Worm (Caenorhabditis elegans) whole organism, L1 larva: ENCODE data around the gene Y62E10A.13.

Experiments used
- C04F5.9 ChIP-seq: sonication (generic microtip); optimal IDR thresholded peaks from 2 replicates; lab custom pipeline; 2016; ENCODE audit warnings: missing genetic modification characterization, missing compliant biosample characterization
- F16B12.6 ChIP-seq: fragments of 150-350 bp; optimal IDR thresholded peaks from 2 replicates; lab custom pipeline; 2014; ENCODE audit warnings: missing biosample characterization, missing genetic modification characterization
- aha-1 ChIP-seq: fragments of 150-350 bp; optimal IDR thresholded peaks from 2 replicates; lab custom pipeline; 2014; ENCODE audit warnings: missing biosample characterization, missing genetic modification characterization
- alr-1 ChIP-seq: fragments of 200-800 bp; sonication (Bioruptor generic); optimal IDR thresholded peaks from 2 replicates; lab custom pipeline; 2018; ENCODE audit warnings: borderline replicate concordance, mild to moderate bottlenecking, missing genetic modification characterization, missing compliant biosample characterization
- ama-1 ChIP-seq: fragments of 150-350 bp; optimal IDR thresholded peaks from 2 replicates; lab custom pipeline; 2014
- blmp-1 ChIP-seq: fragments of 150-350 bp; optimal IDR thresholded peaks from 2 replicates; lab custom pipeline; 2014; ENCODE audit warnings: missing biosample characterization, missing genetic modification characterization
- ceh-63 ChIP-seq: fragments of 200-800 bp; sonication (Bioruptor generic); optimal IDR thresholded peaks from 2 replicates; lab custom pipeline; 2018; ENCODE audit warnings: mild to moderate bottlenecking, missing genetic modification characterization, missing compliant biosample characterization
- ceh-82 ChIP-seq, 3 experiments: fragments of 150-350 bp in 1 of 3; sonication (generic microtip) in 2 of 3; optimal IDR thresholded peaks; 2 replicates each; lab custom pipeline; 2014 to 2017; ENCODE audit warnings: missing biosample characterization in 3 of 3, missing genetic modification characterization in 3 of 3
- ceh-88 ChIP-seq: fragments of 200-800 bp; sonication (Bioruptor generic); IDR thresholded peaks from 2 replicates; pipeline ENCODE4 v1.3.6; 2022; ENCODE audit warnings: missing genetic modification characterization, missing compliant biosample characterization
- ceh-90 ChIP-seq: sonication (generic microtip); optimal IDR thresholded peaks from 2 replicates; lab custom pipeline; 2016; ENCODE audit warnings: missing genetic modification characterization, missing compliant biosample characterization
- ces-1 ChIP-seq: fragments of 150-350 bp; optimal IDR thresholded peaks from 2 replicates; lab custom pipeline; 2014; ENCODE audit warnings: missing biosample characterization, missing genetic modification reagents, missing genetic modification characterization
- dpl-1 ChIP-seq, 3 experiments: fragments of 150-350 bp in 2 of 3; sonication (generic microtip) in 1 of 3; optimal IDR thresholded peaks; 2 replicates each; lab custom pipeline; 2014 to 2017; ENCODE audit warnings: missing biosample characterization in 3 of 3, missing genetic modification characterization in 3 of 3, missing genetic modification reagents in 3 of 3
- efl-1 ChIP-seq, 4 experiments: fragments of 150-350 bp; optimal IDR thresholded peaks in 3 of 4; peaks in 1 of 4; 1 replicate in 1 of 4; 2 replicates in 3 of 4; lab custom pipeline; 2014; ENCODE audit warnings: missing biosample characterization in 2 of 4, missing genetic modification characterization in 2 of 4, missing genetic modification reagents in 2 of 4
- efl-3 ChIP-seq: fragments of 200-800 bp; sonication (Bioruptor generic); optimal IDR thresholded peaks from 2 replicates; lab custom pipeline; 2018; ENCODE audit warnings: mild to moderate bottlenecking, missing genetic modification characterization, missing compliant biosample characterization
- egl-13 ChIP-seq: sonication (generic microtip); optimal IDR thresholded peaks from 2 replicates; lab custom pipeline; 2016; ENCODE audit warnings: missing genotype, missing genetic modification reagents, missing genetic modification characterization, missing compliant biosample characterization
- egl-27 ChIP-seq, 2 experiments: fragments of 150-350 bp in 1 of 2; sonication (generic microtip); optimal IDR thresholded peaks; 3 replicates each; lab custom pipeline; 2017 to 2018; ENCODE audit warnings: missing biosample characterization in 2 of 2, missing genetic modification characterization in 2 of 2, missing genetic modification reagents in 2 of 2
- elt-2 ChIP-seq: sonication (generic microtip); optimal IDR thresholded peaks from 2 replicates; lab custom pipeline; 2016; ENCODE audit warnings: missing genetic modification characterization, mild to moderate bottlenecking, inconsistent platforms, missing compliant biosample characterization, missing genetic modification reagents
- fos-1 ChIP-seq: fragments of 150-350 bp; optimal IDR thresholded peaks from 2 replicates; lab custom pipeline; 2014; ENCODE audit warnings: missing biosample characterization, missing genetic modification characterization
- grh-1 ChIP-seq: fragments of 200-800 bp; sonication (Bioruptor generic); IDR thresholded peaks from 2 replicates; pipeline ENCODE4 v1.3.6; 2022; ENCODE audit warnings: missing genetic modification reagents, missing genetic modification characterization, missing compliant biosample characterization
- hlh-4 ChIP-seq: sonication (generic microtip); optimal IDR thresholded peaks from 2 replicates; lab custom pipeline; 2016; ENCODE audit warnings: mild to moderate bottlenecking, missing genetic modification characterization, missing compliant biosample characterization
- irx-1 ChIP-seq: sonication (generic microtip); optimal IDR thresholded peaks from 2 replicates; lab custom pipeline; 2016; ENCODE audit warnings: missing genetic modification characterization, missing compliant biosample characterization
- isw-1 ChIP-seq: fragments of 200-800 bp; sonication (Bioruptor generic); IDR thresholded peaks from 2 replicates; pipeline ENCODE4 v1.3.6; 2022; ENCODE audit warnings: missing genetic modification characterization, missing compliant biosample characterization
- jun-1 ChIP-seq: fragments of 150-350 bp; optimal IDR thresholded peaks from 2 replicates; lab custom pipeline; 2014; ENCODE audit warnings: missing biosample characterization, missing genetic modification reagents, missing genetic modification characterization
- lin-15B ChIP-seq: fragments of 150-350 bp; sonication (generic microtip); optimal IDR thresholded peaks from 3 replicates; lab custom pipeline; 2014; ENCODE audit warnings: missing biosample characterization, missing genetic modification characterization
- lin-35 ChIP-seq, 2 experiments: fragments of 150-350 bp; optimal IDR thresholded peaks; 2 replicates each; lab custom pipeline; 2014; ENCODE audit warnings: missing biosample characterization in 2 of 2, missing genetic modification characterization in 2 of 2, missing genetic modification reagents in 2 of 2
- lin-39 ChIP-seq: fragments of 150-350 bp; optimal IDR thresholded peaks from 2 replicates; lab custom pipeline; 2014; ENCODE audit warnings: missing biosample characterization, missing genetic modification reagents, missing genetic modification characterization
- lsy-2 ChIP-seq, 2 experiments: fragments of 150-350 bp; optimal IDR thresholded peaks; 2 replicates each; lab custom pipeline; 2014; ENCODE audit warnings: missing biosample characterization in 2 of 2, missing genetic modification characterization in 2 of 2
- mab-9 ChIP-seq: fragments of 200-800 bp; sonication (Bioruptor generic); IDR thresholded peaks from 2 replicates; pipeline ENCODE4 v1.3.6; 2022; ENCODE audit warnings: missing genetic modification reagents, missing genetic modification characterization, missing compliant biosample characterization
- mdl-1 ChIP-seq, 2 experiments: fragments of 150-350 bp; optimal IDR thresholded peaks; 2 replicates each; lab custom pipeline; 2014 to 2017; ENCODE audit warnings: missing biosample characterization in 2 of 2, missing genetic modification characterization in 2 of 2, inconsistent platforms in 1 of 2
- mef-2 ChIP-seq: fragments of 150-350 bp; optimal IDR thresholded peaks from 2 replicates; lab custom pipeline; 2014; ENCODE audit warnings: missing biosample characterization, missing genetic modification characterization
- mep-1 ChIP-seq: fragments of 150-350 bp; optimal IDR thresholded peaks from 2 replicates; lab custom pipeline; 2014; ENCODE audit warnings: missing biosample characterization, missing genetic modification characterization
- nhr-11 ChIP-seq: fragments of 150-350 bp; optimal IDR thresholded peaks from 2 replicates; lab custom pipeline; 2014; ENCODE audit warnings: missing biosample characterization, missing genetic modification characterization
- nhr-12 ChIP-seq: sonication (generic microtip); optimal IDR thresholded peaks from 2 replicates; lab custom pipeline; 2017; ENCODE audit warnings: missing biosample characterization, missing genetic modification characterization
- nhr-20 ChIP-seq: sonication (generic microtip); optimal IDR thresholded peaks from 2 replicates; lab custom pipeline; 2016; ENCODE audit warnings: mild to moderate bottlenecking, missing genetic modification characterization, missing compliant biosample characterization
- nhr-28 ChIP-seq: fragments of 150-350 bp; optimal IDR thresholded peaks from 2 replicates; lab custom pipeline; 2014; ENCODE audit warnings: missing biosample characterization, missing genetic modification characterization
- nhr-71 ChIP-seq: sonication (generic microtip); optimal IDR thresholded peaks from 2 replicates; lab custom pipeline; 2016; ENCODE audit warnings: mild to moderate bottlenecking, missing genetic modification characterization, moderate library complexity, missing compliant biosample characterization
- nhr-76 ChIP-seq: sonication (generic microtip); optimal IDR thresholded peaks from 2 replicates; lab custom pipeline; 2017; ENCODE audit warnings: missing biosample characterization, missing genetic modification characterization
- nhr-90 ChIP-seq: sonication (generic microtip); optimal IDR thresholded peaks from 2 replicates; lab custom pipeline; 2016; ENCODE audit warnings: mild to moderate bottlenecking, missing genetic modification characterization, missing compliant biosample characterization; ENCODE audit not compliant: poor library complexity
- pag-3 ChIP-seq: sonication (generic microtip); optimal IDR thresholded peaks from 2 replicates; lab custom pipeline; 2017; ENCODE audit warnings: missing genetic modification characterization, mild to moderate bottlenecking, missing compliant biosample characterization, antibody characterized with exemption, borderline replicate concordance; ENCODE audit not compliant: insufficient read depth
- pqm-1 ChIP-seq: sonication (generic microtip); optimal IDR thresholded peaks from 3 replicates; lab custom pipeline; 2017; ENCODE audit warnings: missing biosample characterization, missing genetic modification characterization
- snpc-4 ChIP-seq: fragments of 150-350 bp; optimal IDR thresholded peaks from 2 replicates; lab custom pipeline; 2014; ENCODE audit warnings: missing biosample characterization, missing genetic modification characterization
- sox-4 ChIP-seq: sonication (generic microtip); optimal IDR thresholded peaks from 2 replicates; lab custom pipeline; 2016; ENCODE audit warnings: missing genetic modification characterization, missing compliant biosample characterization
- sptf-1 ChIP-seq: fragments of 150-350 bp; optimal IDR thresholded peaks from 2 replicates; lab custom pipeline; 2014; ENCODE audit warnings: missing biosample characterization, missing genetic modification characterization
- sup-37 ChIP-seq: fragments of 200-800 bp; sonication (Bioruptor generic); optimal IDR thresholded peaks from 2 replicates; lab custom pipeline; 2018; ENCODE audit warnings: mild to moderate bottlenecking, missing genetic modification characterization, missing compliant biosample characterization
- swsn-7 ChIP-seq: sonication (generic microtip); optimal IDR thresholded peaks from 2 replicates; lab custom pipeline; 2016; ENCODE audit warnings: missing genetic modification characterization, missing compliant biosample characterization
- tbx-2 ChIP-seq: sonication (generic microtip); optimal IDR thresholded peaks from 2 replicates; lab custom pipeline; 2016; ENCODE audit warnings: missing genetic modification characterization, missing compliant biosample characterization
- tlp-1 ChIP-seq: fragments of 150-350 bp; optimal IDR thresholded peaks from 2 replicates; lab custom pipeline; 2014; ENCODE audit warnings: missing biosample characterization, missing genetic modification characterization
- unc-130 ChIP-seq: fragments of 150-350 bp; optimal IDR thresholded peaks from 2 replicates; lab custom pipeline; 2017; ENCODE audit warnings: missing biosample characterization, missing genetic modification characterization, inconsistent platforms
- unc-30 ChIP-seq: sonication (generic microtip); optimal IDR thresholded peaks from 2 replicates; lab custom pipeline; 2017; ENCODE audit warnings: missing biosample characterization, missing genetic modification characterization
- unc-62 ChIP-seq: fragments of 150-350 bp; optimal IDR thresholded peaks from 2 replicates; lab custom pipeline; 2014; ENCODE audit warnings: missing biosample characterization, missing genetic modification reagents, missing genetic modification characterization
- unc-86 ChIP-seq: sonication (generic microtip); optimal IDR thresholded peaks from 2 replicates; lab custom pipeline; 2016; ENCODE audit warnings: missing genetic modification characterization, missing compliant biosample characterization
- zag-1 ChIP-seq: fragments of 150-350 bp; optimal IDR thresholded peaks from 2 replicates; lab custom pipeline; 2014; ENCODE audit warnings: missing biosample characterization, missing genetic modification characterization
- ztf-11 ChIP-seq, 2 experiments: sonication (generic microtip); optimal IDR thresholded peaks; 2 replicates each; lab custom pipeline; 2016 to 2017; ENCODE audit warnings: missing genetic modification characterization in 2 of 2, missing biosample characterization in 1 of 2, missing compliant biosample characterization in 1 of 2

Y62E10A.13 gene

DNA sequence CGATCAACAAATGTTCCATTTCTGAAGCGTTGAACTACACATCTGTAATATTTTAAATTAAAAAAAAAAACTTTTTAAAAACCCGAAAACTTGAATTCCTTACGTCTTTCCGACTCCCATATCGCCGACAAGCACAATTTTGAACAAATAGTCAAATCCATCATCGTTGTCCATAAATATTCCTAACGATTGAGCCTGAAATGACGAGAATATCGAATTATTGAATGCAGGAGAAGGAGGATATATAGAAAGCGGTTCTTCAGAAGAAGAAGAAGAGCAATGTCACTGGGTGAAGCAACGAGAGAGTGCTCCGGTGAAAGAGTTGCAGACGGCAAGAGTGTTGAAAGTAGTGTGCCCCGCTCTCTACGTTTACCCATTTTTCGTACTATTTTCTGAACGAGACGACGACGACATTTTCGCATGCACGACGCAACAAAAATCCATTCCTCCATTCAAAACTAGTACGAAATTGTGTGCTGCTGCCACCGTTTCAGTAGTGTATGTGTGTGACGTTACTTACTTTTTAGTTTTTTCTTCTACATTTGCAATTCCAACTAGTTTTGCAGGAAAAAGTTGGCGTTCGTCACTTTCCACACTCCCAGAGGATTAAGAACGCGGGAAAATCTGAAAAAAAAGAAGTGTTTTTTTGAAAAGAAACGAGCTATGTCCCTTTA, 15.0 kb downstream of the Y62E10A.13 start, which contains the start of gene rab-19 (continued):
- TF ChIP-seq egl-13 (tag; lab: Kevin White, UChicago) (no peak), ces-1 (GFP tag; lab: Kevin White, UChicago) (no peak), tbx-2 (tag; lab: Kevin White, UChicago) (no peak), elt-2 (tag; lab: Kevin White, UChicago) (no peak), ceh-63 (GFP tag; lab: Kevin White, UChicago) (no peak), unc-130 (no peak), sox-4 (tag; lab: Kevin White, UChicago) (no peak), mdl-1 (tag; optimal IDR thresholded peaks at IDR 0.05; lab: Kevin White, UChicago) (no peak), fos-1 (no peak), pqm-1 (tag; lab: Kevin White, UChicago) (no peak), nhr-12 (no peak), mab-9 (GFP tag; lab: Robert Waterston, UW) (no peak), nhr-71 (tag; lab: Kevin White, UChicago) (peak; percentile 27), lin-35 (GFP tag; optimal IDR thresholded peaks at IDR 0.05; lab: Kevin White, UChicago) (peak in 1 of 2 experiments; percentile 30), alr-1 (tag; lab: Kevin White, UChicago) (no peak), sup-37 (no peak), hlh-4 (tag; lab: Kevin White, UChicago) (no peak), aha-1 (tag; lab: Kevin White, UChicago) (no peak), egl-27 (tag; optimal IDR thresholded peaks at IDR 0.05; lab: Kevin White, UChicago) (no peak), nhr-28 (tag; lab: Kevin White, UChicago) (no peak), unc-86 (no peak), mep-1 (tag; lab: Kevin White, UChicago) (no peak), isw-1 (GFP tag; lab: Robert Waterston, UW) (no peak), lsy-2 (tag; optimal IDR thresholded peaks at IDR 0.05; lab: Kevin White, UChicago) (peak; percentile 1 to 23), lin-39 (tag; lab: Kevin White, UChicago) (no peak), sptf-1 (tag; lab: Kevin White, UChicago) (no peak), dpl-1 (GFP tag; optimal IDR thresholded peaks at IDR 0.05; lab: Kevin White, UChicago) (no peak), irx-1 (tag; lab: Kevin White, UChicago) (no peak), nhr-76 (tag; lab: Kevin White, UChicago) (no peak), tlp-1 (no peak), unc-62 (GFP tag; lab: Kevin White, UChicago) (no peak), ceh-88 (no peak), nhr-20 (no peak), snpc-4 (tag; lab: Kevin White, UChicago) (no peak), nhr-11 (tag; lab: Kevin White, UChicago) (no peak), efl-3 (GFP tag; lab: Kevin White, UChicago) (no peak), efl-1 (optimal IDR thresholded peaks at IDR 0.05; lab: Kevin White, UChicago) (peak; percentile 19 to 28), efl-1 (GFP tag; optimal IDR thresholded peaks at IDR 0.05 in 1 of 2; lab: Kevin White, UChicago) (peak in 1 of 2 experiments; percentile 9), pag-3 (tag; lab: Kevin White, UChicago) (no peak), zag-1 (no peak), ceh-90 (tag; lab: Kevin White, UChicago) (no peak), C04F5.9 (no peak), ama-1 (lab: Kevin White, UChicago) (no peak), jun-1 (no peak), mef-2 (no peak), unc-30 (tag; lab: Kevin White, UChicago) (no peak), blmp-1 (tag; lab: Kevin White, UChicago) (no peak), nhr-90 (no peak), ceh-82 (tag; optimal IDR thresholded peaks at IDR 0.05; lab: Kevin White, UChicago) (peak in 2 of 3 experiments; percentile 22 to 43), lin-15B (tag; lab: Kevin White, UChicago) (no peak), swsn-7 (tag; lab: Kevin White, UChicago) (peak; percentile 18), ztf-11 (tag; optimal IDR thresholded peaks at IDR 0.05; lab: Kevin White, UChicago) (no peak), grh-1 (no peak), F16B12.6 (tag; lab: Kevin White, UChicago) (no peak)
